Fruit fly (Drosophila melanogaster) whole organism, embryonic: ENCODE measurements around the gene CG10286.

ENCODE experiments used
- Awh ChIP-seq: fragments of 200-800 bp; sonication (Bioruptor generic); IDR thresholded peaks from 2 replicates; pipeline ENCODE4, ENCODE4 v1.3.6; 2022; ENCODE audit warnings: missing biosample characterization, missing genetic modification characterization
- CG1024 ChIP-seq: fragments of 200-800 bp; sonication (Bioruptor generic); IDR thresholded peaks from 2 replicates; pipeline ENCODE4 v1.3.6; 2022; ENCODE audit warnings: missing biosample characterization, missing genetic modification characterization
- CG10979 ChIP-seq: fragments of 200-800 bp; sonication (Bioruptor generic); optimal IDR thresholded peaks from 2 replicates; lab custom pipeline; 2018; ENCODE audit warnings: missing biosample characterization, mild to moderate bottlenecking, missing genetic modification characterization, moderate library complexity
- CG14014 ChIP-seq: fragments of 200-800 bp; sonication (Bioruptor generic); IDR thresholded peaks from 2 replicates; pipeline ENCODE4 v1.3.6; 2022; ENCODE audit warnings: missing biosample characterization, missing genetic modification characterization
- CG14050 ChIP-seq: fragments of 200-800 bp; sonication (Bioruptor generic); IDR thresholded peaks from 3 replicates; pipeline ENCODE4 v1.3.6; 2022; ENCODE audit warnings: missing biosample characterization, missing genetic modification characterization
- CG16779 ChIP-seq: fragments of 200-800 bp; sonication (Bioruptor generic); IDR thresholded peaks from 2 replicates; pipeline ENCODE4 v1.3.6; 2022; ENCODE audit warnings: missing biosample characterization, missing genetic modification characterization
- CG1792 ChIP-seq: fragments of 200-800 bp; sonication (Bioruptor generic); optimal IDR thresholded peaks from 2 replicates; lab custom pipeline; 2016; ENCODE audit warnings: missing biosample characterization, missing genetic modification characterization
- CG18619 ChIP-seq: fragments of 200-800 bp; sonication (Bioruptor generic); optimal IDR thresholded peaks from 3 replicates; lab custom pipeline; 2017; ENCODE audit warnings: missing biosample characterization, mild to moderate bottlenecking, missing genetic modification characterization
- CG2120 ChIP-seq: fragments of 200-800 bp; sonication (Bioruptor generic); optimal IDR thresholded peaks from 3 replicates; lab custom pipeline; 2016; ENCODE audit warnings: missing biosample characterization, missing genetic modification characterization
- CG2712 ChIP-seq: fragments of 200-800 bp; optimal IDR thresholded peaks from 3 replicates; lab custom pipeline; 2019; ENCODE audit warnings: missing biosample characterization, mild to moderate bottlenecking, missing genetic modification characterization, moderate library complexity
- CG31365 ChIP-seq: fragments of 200-800 bp; sonication (Bioruptor generic); optimal IDR thresholded peaks from 2 replicates; lab custom pipeline; 2018; ENCODE audit warnings: missing biosample characterization, mild to moderate bottlenecking, missing genetic modification characterization
- CG4854 ChIP-seq: fragments of 200-800 bp; sonication (Bioruptor generic); optimal IDR thresholded peaks from 2 replicates; lab custom pipeline; 2016; ENCODE audit warnings: missing biosample characterization, missing genetic modification characterization, inconsistent platforms
- CG6175 ChIP-seq: fragments of 200-800 bp; sonication (Bioruptor generic); IDR thresholded peaks from 3 replicates; pipeline ENCODE4 v1.3.6; 2022; ENCODE audit warnings: missing biosample characterization, missing genetic modification characterization
- CG7556 ChIP-seq: fragments of 200-800 bp; sonication (Bioruptor generic); optimal IDR thresholded peaks from 2 replicates; lab custom pipeline; 2017; ENCODE audit warnings: missing biosample characterization, mild to moderate bottlenecking, missing genetic modification characterization
- CG7963 ChIP-seq: fragments of 200-800 bp; sonication (Bioruptor generic); IDR thresholded peaks from 3 replicates; pipeline ENCODE4 v1.3.6; 2022; ENCODE audit warnings: missing biosample characterization, missing genetic modification characterization; ENCODE audit not compliant: partially characterized antibody
- CG7987 ChIP-seq: fragments of 200-800 bp; sonication (Bioruptor generic); optimal IDR thresholded peaks from 2 replicates; lab custom pipeline; 2018; ENCODE audit warnings: missing biosample characterization, mild to moderate bottlenecking, missing genetic modification characterization, moderate library complexity
- CG8924 ChIP-seq: fragments of 200-800 bp; optimal IDR thresholded peaks from 3 replicates; lab custom pipeline; 2019; ENCODE audit warnings: missing biosample characterization, mild to moderate bottlenecking, missing genetic modification characterization, moderate library complexity
- Dfd ChIP-seq, 2 experiments: fragments of >200 bp; optimal IDR thresholded peaks; 2 replicates each; lab custom pipeline; 2017; ENCODE audit warnings: missing biosample characterization in 2 of 2, missing genetic modification characterization in 2 of 2
- Dip2 ChIP-seq: fragments of 200-800 bp; sonication (Bioruptor generic); IDR thresholded peaks from 2 replicates; pipeline ENCODE4 v1.3.6; 2022; ENCODE audit warnings: missing biosample characterization, missing genetic modification characterization
- Drgx ChIP-seq: fragments of 200-800 bp; sonication (Bioruptor generic); IDR thresholded peaks from 2 replicates; pipeline ENCODE4 v1.3.6; 2022; ENCODE audit warnings: missing biosample characterization, missing genetic modification characterization
- Fer2 ChIP-seq: fragments of 200-800 bp; sonication (Bioruptor generic); optimal IDR thresholded peaks from 2 replicates; lab custom pipeline; 2018; ENCODE audit warnings: missing biosample characterization, mild to moderate bottlenecking, missing genetic modification characterization, moderate library complexity
- Hr39 ChIP-seq: fragments of >200 bp; optimal IDR thresholded peaks from 2 replicates; lab custom pipeline; 2017
- NfI ChIP-seq: fragments of 200-800 bp; sonication (Bioruptor generic); optimal IDR thresholded peaks from 3 replicates; lab custom pipeline; 2018; ENCODE audit warnings: missing biosample characterization, mild to moderate bottlenecking, missing genetic modification characterization, moderate library complexity
- Ptx1 ChIP-seq: fragments of 200-800 bp; sonication (Bioruptor generic); IDR thresholded peaks from 2 replicates; pipeline ENCODE4 v1.3.6; 2022; ENCODE audit warnings: missing biosample characterization, missing genetic modification characterization
- Stat92E ChIP-seq, 3 experiments: fragments of >200 bp in 2 of 3; fragments of 200-800 bp in 1 of 3; sonication (Bioruptor generic) in 1 of 3; optimal IDR thresholded peaks; 2 replicates each; lab custom pipeline; 2017 to 2019; ENCODE audit warnings: missing biosample characterization in 3 of 3, missing genetic modification characterization in 3 of 3, mild to moderate bottlenecking in 1 of 3, moderate library complexity in 1 of 3
- TFAM ChIP-seq: fragments of 200-800 bp; sonication (Bioruptor generic); optimal IDR thresholded peaks from 2 replicates; lab custom pipeline; 2017; ENCODE audit warnings: missing biosample characterization, missing genetic modification characterization, inconsistent platforms
- Xbp1 ChIP-seq: fragments of 200-800 bp; sonication (Bioruptor generic); optimal IDR thresholded peaks from 3 replicates; lab custom pipeline; 2016; ENCODE audit warnings: missing biosample characterization, mild to moderate bottlenecking, missing genetic modification characterization
- bcd ChIP-seq: fragments of 200-800 bp; sonication (Bioruptor generic); optimal IDR thresholded peaks from 2 replicates; lab custom pipeline; 2017; ENCODE audit warnings: missing biosample characterization, mild to moderate bottlenecking, missing genetic modification characterization
- bsh ChIP-seq, 2 experiments: fragments of 200-800 bp; sonication (Bioruptor generic); optimal IDR thresholded peaks; 2 replicates each; lab custom pipeline; 2017 to 2018; ENCODE audit warnings: mild to moderate bottlenecking in 2 of 2, missing biosample characterization in 2 of 2, missing genetic modification characterization in 2 of 2, moderate library complexity in 1 of 2
- caup ChIP-seq: fragments of 200-800 bp; sonication (Bioruptor generic); optimal IDR thresholded peaks from 3 replicates; lab custom pipeline; 2017; ENCODE audit warnings: missing biosample characterization, mild to moderate bottlenecking, missing genetic modification characterization, moderate library complexity; ENCODE audit not compliant: severe bottlenecking
- cg ChIP-seq: fragments of 200-800 bp; sonication (Bioruptor generic); optimal IDR thresholded peaks from 3 replicates; lab custom pipeline; 2019; ENCODE audit warnings: missing biosample characterization, mild to moderate bottlenecking, missing genetic modification characterization, moderate library complexity
- cwo ChIP-seq: fragments of 200-800 bp; sonication (Bioruptor generic); optimal IDR thresholded peaks from 3 replicates; lab custom pipeline; 2017; ENCODE audit warnings: missing biosample characterization, missing genetic modification characterization, mild to moderate bottlenecking, moderate library complexity, missing genetic modification reagents
- dmrt99B ChIP-seq: fragments of 200-800 bp; sonication (Bioruptor generic); optimal IDR thresholded peaks from 2 replicates; lab custom pipeline; 2018; ENCODE audit warnings: missing biosample characterization, mild to moderate bottlenecking, missing genetic modification characterization, moderate library complexity
- dysf ChIP-seq: fragments of 200-800 bp; sonication (Bioruptor generic); IDR thresholded peaks from 3 replicates; pipeline ENCODE4 v1.3.6; 2022; ENCODE audit warnings: missing biosample characterization, missing genetic modification characterization
- gem ChIP-seq: fragments of 200-800 bp; sonication (Bioruptor generic); optimal IDR thresholded peaks from 2 replicates; lab custom pipeline; 2019; ENCODE audit warnings: missing biosample characterization, mild to moderate bottlenecking, missing genetic modification characterization, moderate library complexity
- gt ChIP-seq: fragments of 200-800 bp; sonication (Bioruptor generic); IDR thresholded peaks from 2 replicates; pipeline ENCODE4 v1.3.6; 2022; ENCODE audit warnings: missing biosample characterization, missing genetic modification characterization
- hb ChIP-seq: fragments of 200-800 bp; sonication (Bioruptor generic); IDR thresholded peaks from 3 replicates; pipeline ENCODE4 v1.3.6; 2022; ENCODE audit warnings: missing biosample characterization, missing genetic modification characterization; ENCODE audit not compliant: partially characterized antibody
- onecut ChIP-seq: fragments of 200-800 bp; sonication (Bioruptor generic); IDR thresholded peaks from 2 replicates; pipeline ENCODE4 v1.3.6; 2022; ENCODE audit warnings: missing biosample characterization, missing genetic modification characterization
- psq ChIP-seq: fragments of 200-800 bp; sonication (Bioruptor generic); optimal IDR thresholded peaks from 2 replicates; lab custom pipeline; 2017; ENCODE audit warnings: missing biosample characterization, missing genetic modification characterization
- scrt ChIP-seq: fragments of 200-800 bp; sonication (Bioruptor generic); optimal IDR thresholded peaks from 2 replicates; lab custom pipeline; 2018; ENCODE audit warnings: missing biosample characterization, mild to moderate bottlenecking, missing genetic modification characterization, moderate library complexity
- sens ChIP-seq: fragments of 200-800 bp; sonication (Bioruptor generic); peaks from one replicate; lab custom pipeline; 2016; ENCODE audit warnings: missing biosample characterization, missing genetic modification characterization
- sisA ChIP-seq: fragments of 200-800 bp; sonication (Bioruptor generic); IDR thresholded peaks from 2 replicates; pipeline ENCODE4 v1.3.6; 2022; ENCODE audit warnings: missing biosample characterization, missing genetic modification characterization
- slbo ChIP-seq: fragments of 200-800 bp; sonication (Bioruptor generic); IDR thresholded peaks from 2 replicates; pipeline ENCODE4 v1.3.6; 2022; ENCODE audit warnings: missing biosample characterization, missing genetic modification characterization
- tap ChIP-seq: fragments of 200-800 bp; optimal IDR thresholded peaks from 3 replicates; lab custom pipeline; 2019; ENCODE audit warnings: missing biosample characterization, mild to moderate bottlenecking, missing genetic modification characterization, moderate library complexity
- tgo ChIP-seq: fragments of 200-800 bp; sonication (Bioruptor generic); IDR thresholded peaks from 3 replicates; pipeline ENCODE4 v1.3.6; 2022; ENCODE audit warnings: missing biosample characterization, missing genetic modification characterization
- tio ChIP-seq: fragments of 200-800 bp; sonication (Bioruptor generic); optimal IDR thresholded peaks from 2 replicates; lab custom pipeline; 2017; ENCODE audit warnings: missing biosample characterization, missing genetic modification characterization, inconsistent platforms
- wdn ChIP-seq: fragments of 200-800 bp; sonication (Bioruptor generic); IDR thresholded peaks from 2 replicates; pipeline ENCODE4 v1.3.6; 2022; ENCODE audit warnings: missing biosample characterization, missing genetic modification characterization

CG10286 gene

dm6 chr3R:6413771-6414438 is 45.1 kb downstream of the CG10286 start (continued):
- TF ChIP-seq Dfd (GFP tag; optimal IDR thresholded peaks at IDR 0.05; lab: Kevin White, UChicago) (peak in 1 of 2 experiments; percentile 44), CG4854 (GFP tag; lab: Kevin White, UChicago) (no peak), psq (GFP tag; lab: Kevin White, UChicago) (peak; percentile 60), sens (GFP tag; lab: Kevin White, UChicago) (peak; percentile 0), CG7963 (GFP tag; lab: Robert Waterston, UW) (no peak), gt (no peak), Stat92E (GFP tag; optimal IDR thresholded peaks at IDR 0.05; lab: Kevin White, UChicago) (peak in 1 of 3 experiments; percentile 10), cg (GFP tag; lab: Kevin White, UChicago) (peak; percentile 65), CG14014 (GFP tag; lab: Robert Waterston, UW) (no peak), scrt (GFP tag; lab: Kevin White, UChicago) (no peak), onecut (peak; percentile 97), tgo (GFP tag; lab: Robert Waterston, UW) (no peak), Dip2 (GFP tag; lab: Robert Waterston, UW) (no peak), Drgx (GFP tag; lab: Robert Waterston, UW) (0 out of 2 replicates have a peak, but pooled peaks have one; percentile 2), dysf (GFP tag; lab: Robert Waterston, UW) (no peak), CG1024 (GFP tag; lab: Robert Waterston, UW) (no peak), CG31365 (tag; lab: Kevin White, UChicago) (no peak), CG18619 (no peak), CG1792 (no peak)

- TF ChIP-seq CG10979 = peak; percentile 30
- TF ChIP-seq sisA (GFP tag; lab: Robert Waterston, UW) = 0 out of 2 replicates have a peak, but pooled peaks have one; percentile 19
- no peak for TF ChIP-seq CG16779 (GFP tag; lab: Robert Waterston, UW)
- TF ChIP-seq slbo (GFP tag; lab: Robert Waterston, UW) = 0 out of 2 replicates have a peak, but pooled peaks have one; percentile 42
- no peak for TF ChIP-seq wdn (GFP tag; lab: Robert Waterston, UW)
- peak; percentile 76 for TF ChIP-seq CG7556 (GFP tag; lab: Kevin White, UChicago)
- peak; percentile 46 for TF ChIP-seq Hr39 (lab: Kevin White, UChicago)
- TF ChIP-seq gem (tag; lab: Kevin White, UChicago) = peak; percentile 74
- TF ChIP-seq CG7987 = peak; percentile 21
- no peak for TF ChIP-seq NfI (GFP tag; lab: Kevin White, UChicago)
- peak in 1 of 2 experiments; percentile 45 for TF ChIP-seq bsh (GFP tag; optimal IDR thresholded peaks at IDR 0.05; lab: Kevin White, UChicago)
- no peak for TF ChIP-seq Fer2 (tag; lab: Kevin White, UChicago)
- peak; percentile 36 for TF ChIP-seq caup (GFP tag; lab: Kevin White, UChicago)
- no peak for TF ChIP-seq CG14014 (GFP tag; lab: Robert Waterston, UW)
- peak; percentile 7 for TF ChIP-seq CG2120 (GFP tag; lab: Kevin White, UChicago)
- TF ChIP-seq TFAM = no peak
- TF ChIP-seq Xbp1 (GFP tag; lab: Kevin White, UChicago) = peak; percentile 34
- TF ChIP-seq CG2712 (tag; lab: Kevin White, UChicago) = peak; percentile 38
- TF ChIP-seq sens (GFP tag; lab: Kevin White, UChicago) = peak; percentile 74
- TF ChIP-seq bcd = peak; percentile 21
- TF ChIP-seq cwo = peak; percentile 52
- TF ChIP-seq Ptx1 (GFP tag; lab: Robert Waterston, UW) = peak; percentile 52; the same call in 1 of the 2 replicates
- TF ChIP-seq tio (GFP tag; lab: Kevin White, UChicago) = peak; percentile 26
- peak; percentile 46 for TF ChIP-seq CG8924 (tag; lab: Kevin White, UChicago)
- TF ChIP-seq tap (tag; lab: Kevin White, UChicago) = peak; percentile 23
- TF ChIP-seq CG6175 = no peak
- TF ChIP-seq Awh (GFP tag; lab: Robert Waterston, UW) = no peak
- TF ChIP-seq dmrt99B (tag; lab: Kevin White, UChicago) = peak; percentile 63
- TF ChIP-seq CG14050 (GFP tag; lab: Robert Waterston, UW) = no peak
- no peak for TF ChIP-seq hb
Observed at dm6 chr3R:6414439-6415344, 45.9 kb downstream of the CG10286 start.
